Fruit fly (Drosophila melanogaster) whole organism, prepupa: ENCODE results near the gene Cyp313a2.

Experiments
- Blimp-1 ChIP-seq: fragments of 200-800 bp; sonication (Bioruptor generic); optimal IDR thresholded peaks from 3 replicates; lab custom pipeline; 2017; ENCODE audit warnings: missing biosample characterization, missing genetic modification characterization, mild to moderate bottlenecking, moderate library complexity, missing genetic modification reagents
- CG10631 ChIP-seq: fragments of 200-800 bp; sonication (Bioruptor generic); optimal IDR thresholded peaks from 2 replicates; lab custom pipeline; 2016; ENCODE audit warnings: missing biosample characterization, missing genetic modification characterization
- CG10669 ChIP-seq: fragments of 200-800 bp; sonication (Bioruptor generic); optimal IDR thresholded peaks from 3 replicates; lab custom pipeline; 2018; ENCODE audit warnings: missing biosample characterization, mild to moderate bottlenecking, missing genetic modification characterization, moderate library complexity
- CG11294 ChIP-seq: fragments of 200-800 bp; sonication (Bioruptor generic); IDR thresholded peaks from 2 replicates; pipeline ENCODE4 v1.3.6; 2022; ENCODE audit warnings: missing biosample characterization, missing genetic modification characterization
- CG11762 ChIP-seq: fragments of 200-800 bp; sonication (Bioruptor generic); optimal IDR thresholded peaks from 3 replicates; lab custom pipeline; 2016; ENCODE audit warnings: missing biosample characterization, missing genetic modification characterization; ENCODE audit not compliant: insufficient read depth
- CG11902 ChIP-seq: fragments of 200-800 bp; sonication (Bioruptor generic); optimal IDR thresholded peaks from 3 replicates; lab custom pipeline; 2016; ENCODE audit warnings: missing biosample characterization, missing genetic modification characterization
- CG15336 ChIP-seq: fragments of 200-800 bp; sonication (Bioruptor generic); IDR thresholded peaks from 2 replicates; pipeline ENCODE4 v1.3.6; 2022; ENCODE audit warnings: missing biosample characterization, missing genetic modification characterization
- CG1621 ChIP-seq: fragments of 200-800 bp; sonication (Bioruptor generic); optimal IDR thresholded peaks from 3 replicates; lab custom pipeline; 2018; ENCODE audit warnings: missing biosample characterization, mild to moderate bottlenecking, missing genetic modification characterization
- CG16779 ChIP-seq: fragments of 200-800 bp; sonication (Bioruptor generic); optimal IDR thresholded peaks from 3 replicates; lab custom pipeline; 2017; ENCODE audit warnings: missing biosample characterization, mild to moderate bottlenecking, missing genetic modification characterization
- CG3032 ChIP-seq: fragments of 200-800 bp; optimal IDR thresholded peaks from 2 replicates; lab custom pipeline; 2019; ENCODE audit warnings: missing biosample characterization, mild to moderate bottlenecking, missing genetic modification characterization, moderate library complexity
- CG32006 ChIP-seq: fragments of 200-800 bp; sonication (Bioruptor generic); optimal IDR thresholded peaks from 3 replicates; lab custom pipeline; 2017; ENCODE audit warnings: missing biosample characterization, mild to moderate bottlenecking, missing genetic modification characterization
- CG34406 ChIP-seq: fragments of 200-800 bp; sonication (Bioruptor generic); optimal IDR thresholded peaks from 3 replicates; lab custom pipeline; 2016; ENCODE audit warnings: missing biosample characterization, missing genetic modification characterization
- CG3919 ChIP-seq: fragments of 200-800 bp; sonication (Bioruptor generic); optimal IDR thresholded peaks from 3 replicates; lab custom pipeline; 2016; ENCODE audit warnings: missing biosample characterization, missing genetic modification characterization
- CG4318 ChIP-seq: fragments of 200-800 bp; sonication (Bioruptor generic); optimal IDR thresholded peaks from 3 replicates; lab custom pipeline; 2017; ENCODE audit warnings: missing biosample characterization, mild to moderate bottlenecking, missing genetic modification characterization
- CG6163 ChIP-seq: fragments of 200-800 bp; sonication (Bioruptor generic); IDR thresholded peaks from 3 replicates; pipeline ENCODE4 v1.3.6; 2022; ENCODE audit warnings: missing biosample characterization, missing genetic modification characterization
- CG6276 ChIP-seq: fragments of 200-800 bp; sonication (Bioruptor generic); optimal IDR thresholded peaks from 2 replicates; lab custom pipeline; 2017; ENCODE audit warnings: missing biosample characterization, mild to moderate bottlenecking, missing genetic modification characterization
- CG6792 ChIP-seq: fragments of 200-800 bp; sonication (Bioruptor generic); optimal IDR thresholded peaks from 3 replicates; lab custom pipeline; 2016; ENCODE audit warnings: missing biosample characterization, missing genetic modification characterization
- CG6808 ChIP-seq: fragments of 200-800 bp; sonication (Bioruptor generic); optimal IDR thresholded peaks from 3 replicates; lab custom pipeline; 2017; ENCODE audit warnings: missing biosample characterization, missing genetic modification characterization, mild to moderate bottlenecking, moderate library complexity, missing genetic modification reagents
- CG7368 ChIP-seq: fragments of 200-800 bp; sonication (Bioruptor generic); optimal IDR thresholded peaks from 3 replicates; lab custom pipeline; 2016; ENCODE audit warnings: missing biosample characterization, missing genetic modification characterization
- CG8319 ChIP-seq: fragments of 200-800 bp; sonication (Bioruptor generic); optimal IDR thresholded peaks from 3 replicates; lab custom pipeline; 2016; ENCODE audit warnings: missing biosample characterization, missing genetic modification characterization
- CG8632 ChIP-seq: fragments of 200-800 bp; sonication (Bioruptor generic); optimal IDR thresholded peaks from 3 replicates; lab custom pipeline; 2016; ENCODE audit warnings: missing biosample characterization, missing genetic modification characterization
- Eip78C ChIP-seq: fragments of 200-800 bp; sonication (Bioruptor generic); peaks from one replicate; lab custom pipeline; 2016; ENCODE audit warnings: missing biosample characterization, missing genetic modification characterization
- Eip93F ChIP-seq: fragments of 200-800 bp; sonication (Bioruptor generic); optimal IDR thresholded peaks from 2 replicates; lab custom pipeline; 2016; ENCODE audit warnings: missing biosample characterization, mild to moderate bottlenecking, missing genetic modification characterization
- Ets96B ChIP-seq: fragments of 200-800 bp; optimal IDR thresholded peaks from 2 replicates; lab custom pipeline; 2019; ENCODE audit warnings: missing biosample characterization, mild to moderate bottlenecking, missing genetic modification characterization, moderate library complexity
- Gug ChIP-seq: fragments of 200-800 bp; sonication (Bioruptor generic); IDR thresholded peaks from 2 replicates; pipeline ENCODE4 v1.3.6; 2022; ENCODE audit warnings: missing biosample characterization, missing genetic modification characterization
- Hr38 ChIP-seq: sonication (Bioruptor generic); optimal IDR thresholded peaks from 2 replicates; lab custom pipeline; 2016; ENCODE audit warnings: missing biosample characterization, missing genetic modification characterization
- Hr39 ChIP-seq: fragments of 200-800 bp; sonication (Bioruptor generic); optimal IDR thresholded peaks from 2 replicates; lab custom pipeline; 2016; ENCODE audit warnings: missing biosample characterization, missing genetic modification characterization
- Hr4 ChIP-seq: fragments of 200-800 bp; sonication (Bioruptor generic); optimal IDR thresholded peaks from 3 replicates; lab custom pipeline; 2016; ENCODE audit warnings: missing biosample characterization, missing genetic modification characterization
- Lpt ChIP-seq: fragments of 200-800 bp; sonication (Bioruptor generic); optimal IDR thresholded peaks from 3 replicates; lab custom pipeline; 2016; ENCODE audit warnings: missing biosample characterization, missing genetic modification characterization
- Met ChIP-seq: fragments of 200-800 bp; sonication (Bioruptor generic); optimal IDR thresholded peaks from 3 replicates; lab custom pipeline; 2016; ENCODE audit warnings: missing biosample characterization, missing genetic modification characterization
- OdsH ChIP-seq: fragments of 200-800 bp; sonication (Bioruptor generic); optimal IDR thresholded peaks from 3 replicates; lab custom pipeline; 2016; ENCODE audit warnings: missing biosample characterization, missing genetic modification characterization
- Smox ChIP-seq: fragments of 200-800 bp; sonication (Bioruptor generic); optimal IDR thresholded peaks from 3 replicates; lab custom pipeline; 2016; ENCODE audit warnings: missing biosample characterization, missing genetic modification characterization
- Sox102F ChIP-seq: fragments of 200-800 bp; sonication (Bioruptor generic); optimal IDR thresholded peaks from 2 replicates; lab custom pipeline; 2016; ENCODE audit warnings: missing biosample characterization, mild to moderate bottlenecking, missing genetic modification characterization
- Sox14 ChIP-seq: fragments of 200-800 bp; sonication (Bioruptor generic); optimal IDR thresholded peaks from 3 replicates; lab custom pipeline; 2016; ENCODE audit warnings: missing biosample characterization, missing genetic modification characterization
- Sox15 ChIP-seq: fragments of 200-800 bp; sonication (Bioruptor generic); optimal IDR thresholded peaks from 3 replicates; lab custom pipeline; 2016; ENCODE audit warnings: missing biosample characterization, missing genetic modification characterization
- achi ChIP-seq: fragments of 200-800 bp; sonication (Bioruptor generic); optimal IDR thresholded peaks from 3 replicates; lab custom pipeline; 2016; ENCODE audit warnings: missing biosample characterization, missing genetic modification characterization
- acj6 ChIP-seq: fragments of 200-800 bp; sonication (Bioruptor generic); optimal IDR thresholded peaks from 3 replicates; lab custom pipeline; 2016; ENCODE audit warnings: missing biosample characterization, missing genetic modification characterization
- cyc ChIP-seq: fragments of 200-800 bp; sonication (Bioruptor generic); optimal IDR thresholded peaks from 3 replicates; lab custom pipeline; 2016; ENCODE audit warnings: missing biosample characterization, missing genetic modification characterization
- dac ChIP-seq: fragments of 200-800 bp; sonication (Bioruptor generic); optimal IDR thresholded peaks from 2 replicates; lab custom pipeline; 2017; ENCODE audit warnings: missing biosample characterization, mild to moderate bottlenecking, missing genetic modification characterization
- eg ChIP-seq: fragments of 200-800 bp; sonication (Bioruptor generic); IDR thresholded peaks from 3 replicates; pipeline ENCODE4 v1.3.6; 2022; ENCODE audit warnings: missing biosample characterization, missing genetic modification characterization
- fd59A ChIP-seq: fragments of 200-800 bp; sonication (Bioruptor generic); optimal IDR thresholded peaks from 2 replicates; lab custom pipeline; 2017; ENCODE audit warnings: missing biosample characterization, mild to moderate bottlenecking, missing genetic modification characterization, missing genetic modification reagents
- fd85E ChIP-seq: fragments of 200-800 bp; sonication (Bioruptor generic); optimal IDR thresholded peaks from 3 replicates; lab custom pipeline; 2016; ENCODE audit warnings: missing biosample characterization, missing genetic modification characterization
- fkh ChIP-seq: fragments of 200-800 bp; sonication (Bioruptor generic); optimal IDR thresholded peaks from 3 replicates; lab custom pipeline; 2017; ENCODE audit warnings: missing biosample characterization, mild to moderate bottlenecking, missing genetic modification characterization, moderate library complexity
- lz ChIP-seq: fragments of 200-800 bp; sonication (Bioruptor generic); optimal IDR thresholded peaks from 3 replicates; lab custom pipeline; 2016; ENCODE audit warnings: missing biosample characterization, missing genetic modification characterization
- net ChIP-seq: fragments of 200-800 bp; sonication (Bioruptor generic); optimal IDR thresholded peaks from 3 replicates; lab custom pipeline; 2016; ENCODE audit warnings: missing biosample characterization, missing genetic modification characterization
- pdm3 ChIP-seq: fragments of 200-800 bp; sonication (Bioruptor generic); optimal IDR thresholded peaks from 3 replicates; lab custom pipeline; 2016; ENCODE audit warnings: missing biosample characterization, missing genetic modification characterization
- salr ChIP-seq, 2 experiments: fragments of 200-800 bp; sonication (Bioruptor generic); optimal IDR thresholded peaks; 3 replicates each; lab custom pipeline; 2016 to 2018; ENCODE audit warnings: missing biosample characterization in 2 of 2, missing genetic modification characterization in 2 of 2, mild to moderate bottlenecking in 1 of 2
- spab ChIP-seq: fragments of 200-800 bp; sonication (Bioruptor generic); optimal IDR thresholded peaks from 2 replicates; lab custom pipeline; 2017; ENCODE audit warnings: missing biosample characterization, mild to moderate bottlenecking, missing genetic modification characterization, missing genetic modification reagents
- ss ChIP-seq, 2 experiments: fragments of 200-800 bp; sonication (Bioruptor generic); optimal IDR thresholded peaks; 2 replicates in 1 of 2; 3 replicates in 1 of 2; lab custom pipeline; 2017 to 2018; ENCODE audit warnings: mild to moderate bottlenecking in 2 of 2, missing biosample characterization in 2 of 2, missing genetic modification characterization in 2 of 2, moderate library complexity in 1 of 2
- svp ChIP-seq: fragments of 200-800 bp; sonication (Bioruptor generic); peaks from one replicate; lab custom pipeline; 2016; ENCODE audit warnings: missing biosample characterization, missing genetic modification characterization
- topi ChIP-seq: fragments of 200-800 bp; sonication (Bioruptor generic); optimal IDR thresholded peaks from 3 replicates; lab custom pipeline; 2016; ENCODE audit warnings: missing biosample characterization, missing genetic modification characterization
- vri ChIP-seq: fragments of 200-800 bp; sonication (Bioruptor generic); optimal IDR thresholded peaks from 3 replicates; lab custom pipeline; 2016; ENCODE audit warnings: missing biosample characterization, mild to moderate bottlenecking, missing genetic modification characterization

The Cyp313a2 gene

DNA sequence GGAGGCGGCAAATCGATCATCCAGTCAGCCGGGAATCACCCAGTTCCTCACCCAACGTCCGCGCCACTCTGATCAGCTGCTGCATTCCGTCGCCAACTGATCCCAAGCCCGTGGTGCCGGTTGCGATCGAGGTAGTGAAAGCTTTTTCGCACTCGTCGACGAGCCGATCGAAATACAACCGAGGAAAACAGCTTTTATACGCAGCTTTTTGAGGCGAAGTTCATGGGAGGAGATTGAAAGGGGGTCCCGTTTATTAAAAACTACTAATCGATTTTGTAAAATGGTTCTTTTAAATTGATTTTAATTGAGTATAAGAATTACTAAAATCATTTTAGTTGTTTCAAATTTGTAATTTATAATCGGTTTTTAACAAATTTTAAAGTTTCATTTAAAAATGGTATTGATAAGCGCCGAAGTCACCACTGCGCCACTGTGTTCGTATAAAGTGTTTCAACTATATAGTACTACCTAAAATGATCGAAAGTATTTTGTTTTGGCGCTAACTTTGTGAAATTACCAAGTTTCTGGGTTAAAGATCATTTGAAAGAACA is 15.3 kb downstream of the Cyp313a2 start, which contains the start of gene CG4860:
TSS of gene CG4860 (minus strand) at position 99 of the 551 bp plus-strand sequence.
- TF ChIP-seq Sox15 (GFP tag; lab: Kevin White, UChicago) (peak; percentile 59), CG3032 (tag; lab: Kevin White, UChicago) (peak; percentile 82), cyc (GFP tag; lab: Kevin White, UChicago) (peak; percentile 85), Met (peak; percentile 90), eg (GFP tag; lab: Robert Waterston, UW) (peak; percentile 94), salr (GFP tag; optimal IDR thresholded peaks at IDR 0.05; lab: Kevin White, UChicago) (peak; percentile 38 to 82), CG4318 (GFP tag; lab: Kevin White, UChicago) (peak; percentile 63), Gug (GFP tag; lab: Robert Waterston, UW) (peak; percentile 82), Eip93F (GFP tag; lab: Kevin White, UChicago) (peak; percentile 77), dac (GFP tag; lab: Kevin White, UChicago) (peak; percentile 67), CG8632 (GFP tag; lab: Kevin White, UChicago) (peak; percentile 78), Smox (peak; percentile 87), net (GFP tag; lab: Kevin White, UChicago) (peak; percentile 90), CG16779 (tag; lab: Kevin White, UChicago) (peak; percentile 61), CG34406 (GFP tag; lab: Kevin White, UChicago) (peak; percentile 84), fd59A (GFP tag; lab: Kevin White, UChicago) (peak; percentile 63), Lpt (GFP tag; lab: Kevin White, UChicago) (peak; percentile 82), topi (GFP tag; lab: Kevin White, UChicago) (peak; percentile 87), Ets96B (tag; lab: Kevin White, UChicago) (peak; percentile 78), CG3919 (peak; percentile 90), fkh (GFP tag; lab: Kevin White, UChicago) (no peak), CG8319 (GFP tag; lab: Kevin White, UChicago) (peak; percentile 75), Hr4 (GFP tag; lab: Kevin White, UChicago) (peak; percentile 92), Sox14 (GFP tag; lab: Kevin White, UChicago) (peak; percentile 88), Hr39 (GFP tag; lab: Kevin White, UChicago) (peak; percentile 86), spab (no peak), CG15336 (GFP tag; lab: Robert Waterston, UW) (peak; percentile 91), CG6276 (GFP tag; lab: Kevin White, UChicago) (peak; percentile 84), CG6808 (peak; percentile 70), CG6792 (peak; percentile 87), Eip78C (GFP tag; lab: Kevin White, UChicago) (peak; percentile 97), CG32006 (GFP tag; lab: Kevin White, UChicago) (peak; percentile 86), CG1621 (peak; percentile 69), Hr38 (GFP tag; lab: Kevin White, UChicago) (peak; percentile 36), pdm3 (GFP tag; lab: Kevin White, UChicago) (peak; percentile 89), CG10631 (GFP tag; lab: Kevin White, UChicago) (peak; percentile 84), vri (GFP tag; lab: Kevin White, UChicago) (peak; percentile 78), ss (GFP tag; optimal IDR thresholded peaks at IDR 0.05; lab: Kevin White, UChicago) (peak in 1 of 2 experiments; percentile 55), lz (GFP tag; lab: Kevin White, UChicago) (peak; percentile 92), Blimp-1 (GFP tag; lab: Kevin White, UChicago) (peak; percentile 51), fd85E (peak; percentile 34), achi (GFP tag; lab: Kevin White, UChicago) (peak; percentile 89), svp (GFP tag; lab: Kevin White, UChicago) (peak; percentile 93), CG11762 (GFP tag; lab: Kevin White, UChicago) (peak; percentile 77), OdsH (GFP tag; lab: Kevin White, UChicago) (peak; percentile 89), CG11294 (GFP tag; lab: Robert Waterston, UW) (peak; percentile 66), Sox102F (GFP tag; lab: Kevin White, UChicago) (peak; percentile 82), CG6163 (GFP tag; lab: Robert Waterston, UW) (peak; percentile 92), CG10669 (peak; percentile 79), acj6 (GFP tag; lab: Kevin White, UChicago) (peak; percentile 40), CG11902 (GFP tag; lab: Kevin White, UChicago) (peak; percentile 67), CG7368 (GFP tag; lab: Kevin White, UChicago) (peak; percentile 87)
